Fruit fly (Drosophila melanogaster) whole organism, embryonic: ENCODE results near the gene CG34301.

Experiments used
- Bteb2 ChIP-seq: fragments of 200-800 bp; sonication (Bioruptor generic); optimal IDR thresholded peaks from 2 replicates; lab custom pipeline; 2016; ENCODE audit warnings: missing biosample characterization, missing genetic modification characterization
- CG10209 ChIP-seq: fragments of 200-800 bp; sonication (Bioruptor generic); optimal IDR thresholded peaks from 3 replicates; lab custom pipeline; 2017; ENCODE audit warnings: missing biosample characterization, mild to moderate bottlenecking, missing genetic modification characterization, missing genetic modification reagents
- CG10267 ChIP-seq: fragments of 200-800 bp; sonication (Bioruptor generic); optimal IDR thresholded peaks from 2 replicates; lab custom pipeline; 2018; ENCODE audit warnings: missing biosample characterization, mild to moderate bottlenecking, missing genetic modification characterization, moderate library complexity
- CG11696 ChIP-seq: fragments of 200-800 bp; sonication (Bioruptor generic); IDR thresholded peaks from 2 replicates; pipeline ENCODE4 v1.3.6; 2022; ENCODE audit warnings: missing biosample characterization, missing genetic modification characterization
- CG12769 ChIP-seq: fragments of 200-800 bp; sonication (Bioruptor generic); optimal IDR thresholded peaks from 2 replicates; lab custom pipeline; 2019; ENCODE audit warnings: missing biosample characterization, mild to moderate bottlenecking, missing genetic modification characterization, moderate library complexity
- CG13287 ChIP-seq: fragments of 200-800 bp; sonication (Bioruptor generic); IDR thresholded peaks from 2 replicates; pipeline ENCODE4 v1.3.6; 2022; ENCODE audit warnings: missing biosample characterization, missing genetic modification characterization; ENCODE audit not compliant: partially characterized antibody
- CG13775 ChIP-seq: fragments of 200-800 bp; sonication (Bioruptor generic); optimal IDR thresholded peaks from 3 replicates; lab custom pipeline; 2017; ENCODE audit warnings: missing biosample characterization, mild to moderate bottlenecking, missing genetic modification characterization
- CG14014 ChIP-seq: fragments of 200-800 bp; sonication (Bioruptor generic); IDR thresholded peaks from 2 replicates; pipeline ENCODE4 v1.3.6; 2022; ENCODE audit warnings: missing biosample characterization, missing genetic modification characterization
- CG2120 ChIP-seq: fragments of 200-800 bp; sonication (Bioruptor generic); optimal IDR thresholded peaks from 3 replicates; lab custom pipeline; 2016; ENCODE audit warnings: missing biosample characterization, missing genetic modification characterization
- CG2129 ChIP-seq: fragments of 200-800 bp; sonication (Bioruptor generic); IDR thresholded peaks from 2 replicates; pipeline ENCODE4 v1.3.6; 2022; ENCODE audit warnings: missing biosample characterization, missing genetic modification characterization; ENCODE audit not compliant: partially characterized antibody
- CG2875 ChIP-seq: fragments of 200-800 bp; sonication (Bioruptor generic); optimal IDR thresholded peaks from 2 replicates; lab custom pipeline; 2017; ENCODE audit warnings: missing biosample characterization, mild to moderate bottlenecking, missing genetic modification characterization, missing genetic modification reagents
- CG30403 ChIP-seq: fragments of 200-800 bp; sonication (Bioruptor generic); optimal IDR thresholded peaks from 3 replicates; lab custom pipeline; 2016; ENCODE audit warnings: missing biosample characterization, missing genetic modification characterization
- CG31224 ChIP-seq: fragments of 200-800 bp; sonication (Bioruptor generic); IDR thresholded peaks from 2 replicates; pipeline ENCODE4 v1.3.6; 2022; ENCODE audit warnings: missing biosample characterization, missing genetic modification characterization
- CG32767 ChIP-seq: fragments of 200-800 bp; sonication (Bioruptor generic); IDR thresholded peaks from 2 replicates; pipeline ENCODE4 v1.3.6; 2022; ENCODE audit warnings: missing biosample characterization, missing genetic modification characterization
- CG42726 ChIP-seq: fragments of 200-800 bp; sonication (Bioruptor generic); IDR thresholded peaks from 2 replicates; pipeline ENCODE4 v1.3.6; 2022; ENCODE audit warnings: missing biosample characterization, missing genetic modification characterization; ENCODE audit not compliant: partially characterized antibody
- CG4328 ChIP-seq: fragments of 200-800 bp; sonication (Bioruptor generic); optimal IDR thresholded peaks from 3 replicates; lab custom pipeline; 2017; ENCODE audit warnings: missing biosample characterization, missing genetic modification reagents, missing genetic modification characterization
- CG4360 ChIP-seq: fragments of 200-800 bp; sonication (Bioruptor generic); IDR thresholded peaks from 2 replicates; pipeline ENCODE4 v1.3.6; 2022; ENCODE audit warnings: missing biosample characterization, missing genetic modification characterization
- CG4854 ChIP-seq: fragments of 200-800 bp; sonication (Bioruptor generic); optimal IDR thresholded peaks from 2 replicates; lab custom pipeline; 2016; ENCODE audit warnings: missing biosample characterization, missing genetic modification characterization, inconsistent platforms
- CG6175 ChIP-seq: fragments of 200-800 bp; sonication (Bioruptor generic); IDR thresholded peaks from 3 replicates; pipeline ENCODE4 v1.3.6; 2022; ENCODE audit warnings: missing biosample characterization, missing genetic modification characterization
- CG6272 ChIP-seq: fragments of 200-800 bp; sonication (Bioruptor generic); IDR thresholded peaks from 2 replicates; pipeline ENCODE4 v1.3.6; 2022; ENCODE audit warnings: missing biosample characterization, missing genetic modification characterization
- CG8089 ChIP-seq: fragments of 200-800 bp; sonication (Bioruptor generic); optimal IDR thresholded peaks from 3 replicates; lab custom pipeline; 2016; ENCODE audit warnings: missing biosample characterization, missing genetic modification characterization
- CG8388 ChIP-seq: fragments of 200-800 bp; sonication (Bioruptor generic); optimal IDR thresholded peaks from 2 replicates; lab custom pipeline; 2019; ENCODE audit warnings: missing biosample characterization, mild to moderate bottlenecking, missing genetic modification characterization, moderate library complexity
- CG8924 ChIP-seq: fragments of 200-800 bp; optimal IDR thresholded peaks from 3 replicates; lab custom pipeline; 2019; ENCODE audit warnings: missing biosample characterization, mild to moderate bottlenecking, missing genetic modification characterization, moderate library complexity
- CHES-1-like ChIP-seq: fragments of 200-800 bp; sonication (Bioruptor generic); optimal IDR thresholded peaks from 2 replicates; lab custom pipeline; 2016; ENCODE audit warnings: missing biosample characterization, missing genetic modification characterization
- CTCF ChIP-seq: fragments of 200-800 bp; sonication (Bioruptor generic); optimal IDR thresholded peaks from 2 replicates; lab custom pipeline; 2017; ENCODE audit warnings: missing biosample characterization, mild to moderate bottlenecking, missing genetic modification characterization, moderate library complexity
- Chrac-16 ChIP-seq: fragments of 200-800 bp; sonication (Bioruptor generic); optimal IDR thresholded peaks from 3 replicates; lab custom pipeline; 2016; ENCODE audit warnings: missing biosample characterization, missing genetic modification characterization
- Hey ChIP-seq: fragments of 200-800 bp; sonication (Bioruptor generic); optimal IDR thresholded peaks from 3 replicates; lab custom pipeline; 2018; ENCODE audit warnings: missing biosample characterization, mild to moderate bottlenecking, missing genetic modification characterization
- Hsf ChIP-seq: fragments of 200-800 bp; sonication (Bioruptor generic); optimal IDR thresholded peaks from 3 replicates; lab custom pipeline; 2016; ENCODE audit warnings: missing biosample characterization, missing genetic modification characterization
- Mes4 ChIP-seq: fragments of 200-800 bp; sonication (Bioruptor generic); optimal IDR thresholded peaks from 2 replicates; lab custom pipeline; 2016; ENCODE audit warnings: missing biosample characterization, missing genetic modification characterization
- Oaz ChIP-seq: fragments of 200-800 bp; sonication (Bioruptor generic); IDR thresholded peaks from 2 replicates; pipeline ENCODE4 v1.3.6; 2022; ENCODE audit warnings: missing biosample characterization, missing genetic modification characterization
- Pdp1 ChIP-seq, 2 experiments: fragments of 200-800 bp; sonication (Bioruptor generic); optimal IDR thresholded peaks; 3 replicates each; lab custom pipeline; 2016; ENCODE audit warnings: missing biosample characterization in 2 of 2, missing genetic modification characterization in 2 of 2, mild to moderate bottlenecking in 1 of 2, moderate library complexity in 1 of 2
- Ptx1 ChIP-seq: fragments of 200-800 bp; sonication (Bioruptor generic); IDR thresholded peaks from 2 replicates; pipeline ENCODE4 v1.3.6; 2022; ENCODE audit warnings: missing biosample characterization, missing genetic modification characterization
- Ssrp ChIP-seq: fragments of 200-800 bp; sonication (Bioruptor generic); optimal IDR thresholded peaks from 2 replicates; lab custom pipeline; 2018; ENCODE audit warnings: missing biosample characterization, mild to moderate bottlenecking, missing genetic modification characterization, moderate library complexity
- Xbp1 ChIP-seq: fragments of 200-800 bp; sonication (Bioruptor generic); optimal IDR thresholded peaks from 3 replicates; lab custom pipeline; 2016; ENCODE audit warnings: missing biosample characterization, mild to moderate bottlenecking, missing genetic modification characterization
- YL-1 ChIP-seq: fragments of 200-800 bp; sonication (Bioruptor generic); optimal IDR thresholded peaks from 3 replicates; lab custom pipeline; 2017; ENCODE audit warnings: missing biosample characterization, mild to moderate bottlenecking, missing genetic modification characterization
- al ChIP-seq: fragments of 200-800 bp; sonication (Bioruptor generic); IDR thresholded peaks from 2 replicates; pipeline ENCODE4 v1.3.6; 2022; ENCODE audit warnings: missing biosample characterization, missing genetic modification characterization
- ara ChIP-seq: fragments of 200-800 bp; sonication (Bioruptor generic); IDR thresholded peaks from 2 replicates; pipeline ENCODE4 v1.3.6; 2022; ENCODE audit warnings: missing biosample characterization, missing genetic modification characterization
- ase ChIP-seq: fragments of 200-800 bp; sonication (Bioruptor generic); IDR thresholded peaks from 3 replicates; pipeline ENCODE4 v1.3.6; 2022; ENCODE audit warnings: missing biosample characterization, missing genetic modification characterization
- ewg ChIP-seq: fragments of 200-800 bp; sonication (Bioruptor generic); optimal IDR thresholded peaks from 3 replicates; lab custom pipeline; 2017; ENCODE audit warnings: mild to moderate bottlenecking, missing biosample characterization, missing genetic modification reagents, missing genetic modification characterization
- hb ChIP-seq: fragments of 200-800 bp; sonication (Bioruptor generic); IDR thresholded peaks from 3 replicates; pipeline ENCODE4 v1.3.6; 2022; ENCODE audit warnings: missing biosample characterization, missing genetic modification characterization; ENCODE audit not compliant: partially characterized antibody
- ind ChIP-seq: fragments of 200-800 bp; sonication (Bioruptor generic); optimal IDR thresholded peaks from 3 replicates; lab custom pipeline; 2016; ENCODE audit warnings: missing biosample characterization, missing genetic modification characterization
- lab ChIP-seq: fragments of 200-800 bp; sonication (Bioruptor generic); optimal IDR thresholded peaks from 3 replicates; lab custom pipeline; 2017; ENCODE audit warnings: missing biosample characterization, missing genetic modification characterization, mild to moderate bottlenecking, moderate library complexity, missing genetic modification reagents
- nau ChIP-seq: fragments of 200-800 bp; sonication (Bioruptor generic); optimal IDR thresholded peaks from 3 replicates; lab custom pipeline; 2017; ENCODE audit warnings: missing biosample characterization, mild to moderate bottlenecking, missing genetic modification characterization, missing genetic modification reagents
- p53 ChIP-seq: fragments of 200-800 bp; sonication (Bioruptor generic); optimal IDR thresholded peaks from 2 replicates; lab custom pipeline; 2016; ENCODE audit warnings: missing biosample characterization, missing genetic modification characterization
- pfk ChIP-seq: fragments of 200-800 bp; sonication (Bioruptor generic); optimal IDR thresholded peaks from 2 replicates; lab custom pipeline; 2018; ENCODE audit warnings: missing biosample characterization, mild to moderate bottlenecking, missing genetic modification characterization, moderate library complexity
- phol ChIP-seq: fragments of 200-800 bp; sonication (Bioruptor generic); optimal IDR thresholded peaks from 3 replicates; lab custom pipeline; 2018; ENCODE audit warnings: missing biosample characterization, mild to moderate bottlenecking, missing genetic modification characterization, moderate library complexity
- pnt ChIP-seq: fragments of 200-800 bp; sonication (Bioruptor generic); optimal IDR thresholded peaks from 3 replicates; lab custom pipeline; 2016; ENCODE audit warnings: missing biosample characterization, missing genetic modification characterization
- psq ChIP-seq: fragments of 200-800 bp; sonication (Bioruptor generic); optimal IDR thresholded peaks from 2 replicates; lab custom pipeline; 2017; ENCODE audit warnings: missing biosample characterization, missing genetic modification characterization
- so ChIP-seq: fragments of 200-800 bp; sonication (Bioruptor generic); IDR thresholded peaks from 3 replicates; pipeline ENCODE4 v1.3.6; 2022; ENCODE audit warnings: missing biosample characterization, missing genetic modification characterization
- tap ChIP-seq: fragments of 200-800 bp; optimal IDR thresholded peaks from 3 replicates; lab custom pipeline; 2019; ENCODE audit warnings: missing biosample characterization, mild to moderate bottlenecking, missing genetic modification characterization, moderate library complexity

CG34301 gene

DNA sequence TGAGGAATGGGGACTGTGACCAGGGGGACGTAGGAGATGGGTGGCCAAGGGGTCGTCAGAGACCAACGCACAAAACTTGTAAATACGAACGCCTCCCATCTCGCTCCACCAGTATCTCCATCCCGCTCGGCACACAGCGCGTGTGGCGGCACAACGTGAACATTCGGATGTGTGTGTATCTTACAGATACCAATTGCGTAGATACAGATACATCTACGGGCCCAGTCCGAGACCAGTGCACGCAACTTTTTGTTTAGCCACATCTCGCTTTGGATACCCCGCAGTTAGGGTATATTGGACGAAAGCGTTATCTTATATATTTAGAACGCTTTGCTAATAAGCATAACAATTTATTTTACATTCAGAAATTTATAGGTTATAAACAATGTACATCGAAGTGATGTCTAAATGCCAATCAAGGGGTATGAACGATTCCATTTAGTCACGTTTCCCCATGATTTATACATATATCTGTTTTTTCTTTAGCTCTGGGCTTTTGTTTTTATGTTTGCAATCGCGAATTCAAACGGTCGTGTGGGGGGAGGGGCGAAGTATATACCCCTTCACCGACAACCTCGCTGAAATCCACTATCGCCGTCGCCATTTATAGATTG, 38.2 kb downstream of the CG34301 start (continued):
- peak; percentile 97 for TF ChIP-seq ewg (GFP tag; lab: Kevin White, UChicago)
- peak; percentile 99 for TF ChIP-seq Xbp1 (GFP tag; lab: Kevin White, UChicago)
- TF ChIP-seq phol (tag; lab: Kevin White, UChicago), result peak; percentile 98
- TF ChIP-seq Ptx1 (GFP tag; lab: Robert Waterston, UW), result peak; percentile 99
- peak; percentile 80 for TF ChIP-seq CG4360 (GFP tag; lab: Robert Waterston, UW)
- TF ChIP-seq lab, result peak; percentile 100
- peak; percentile 100 for TF ChIP-seq CG12769 (tag; lab: Kevin White, UChicago)
- peak; percentile 97 for TF ChIP-seq CG13775 (GFP tag; lab: Kevin White, UChicago)
- peak; percentile 97 for TF ChIP-seq CG6175 (GFP tag; lab: Robert Waterston, UW)
- peak; percentile 98 for TF ChIP-seq Mes4 (GFP tag; lab: Kevin White, UChicago)
- TF ChIP-seq so (GFP tag; lab: Robert Waterston, UW), result peak; percentile 99
- TF ChIP-seq CG42726 (GFP tag; lab: Robert Waterston, UW), result 0 out of 2 replicates have a peak, but pooled peaks have one; percentile 26
- no peak for TF ChIP-seq hb
- TF ChIP-seq CG8924, result peak; percentile 99
- peak; percentile 96 for TF ChIP-seq CG11696 (GFP tag; lab: Robert Waterston, UW)
- TF ChIP-seq pfk (GFP tag; lab: Kevin White, UChicago), result peak; percentile 45
- peak; percentile 99 for TF ChIP-seq nau (GFP tag; lab: Kevin White, UChicago)
- TF ChIP-seq Hsf, result peak; percentile 99
- peak; percentile 95 for TF ChIP-seq psq
- TF ChIP-seq CG10267, result peak; percentile 96
- TF ChIP-seq CG2875 (GFP tag; lab: Kevin White, UChicago), result peak; percentile 98
- peak; percentile 93 for TF ChIP-seq p53
- TF ChIP-seq tap, result peak; percentile 99
- TF ChIP-seq CG30403, result peak; percentile 99
- TF ChIP-seq Bteb2 (GFP tag; lab: Kevin White, UChicago), result peak; percentile 99
- TF ChIP-seq ara (GFP tag; lab: Robert Waterston, UW), result peak; percentile 98
- peak; percentile 98 for TF ChIP-seq ase
- peak; percentile 99 for TF ChIP-seq CHES-1-like (GFP tag; lab: Kevin White, UChicago)
- TF ChIP-seq CG2129, result no peak
- peak; percentile 97 for TF ChIP-seq CG8388 (GFP tag; lab: Kevin White, UChicago)
- peak; percentile 98 to 99 for TF ChIP-seq Pdp1 (GFP tag; optimal IDR thresholded peaks at IDR 0.05; lab: Kevin White, UChicago)
- TF ChIP-seq CG32767 (GFP tag; lab: Robert Waterston, UW), result peak; percentile 98
- peak; percentile 96 for TF ChIP-seq CG4328
- peak; percentile 94 for TF ChIP-seq Hey (tag; lab: Kevin White, UChicago)
- peak; percentile 99 for TF ChIP-seq al (GFP tag; lab: Robert Waterston, UW)
- TF ChIP-seq CG6272 (GFP tag; lab: Robert Waterston, UW), result peak; percentile 96
- peak; percentile 98 for TF ChIP-seq CG31224 (GFP tag; lab: Robert Waterston, UW)
- peak; percentile 75 for TF ChIP-seq CTCF (GFP tag; lab: Kevin White, UChicago)
- peak; percentile 98 for TF ChIP-seq CG4854 (GFP tag; lab: Kevin White, UChicago)
- TF ChIP-seq YL-1 (GFP tag; lab: Kevin White, UChicago), result peak; percentile 95
- TF ChIP-seq CG8089, result peak; percentile 98
- peak; percentile 99 for TF ChIP-seq CG14014
- peak; percentile 99 for TF ChIP-seq CG10209 (GFP tag; lab: Kevin White, UChicago)
- TF ChIP-seq ind (GFP tag; lab: Kevin White, UChicago), result peak; percentile 99
- TF ChIP-seq pnt (GFP tag; lab: Kevin White, UChicago), result peak; percentile 99
- TF ChIP-seq Oaz (GFP tag; lab: Robert Waterston, UW), result peak; percentile 98
- TF ChIP-seq CG2120 (GFP tag; lab: Kevin White, UChicago), result peak; percentile 100
- peak; percentile 99 for TF ChIP-seq Ssrp (tag; lab: Kevin White, UChicago)
- TF ChIP-seq Chrac-16 (GFP tag; lab: Kevin White, UChicago), result peak; percentile 99
- TF ChIP-seq CG13287 (GFP tag; lab: Robert Waterston, UW), result peak; percentile 35; the same call in 1 of the 2 replicates
